Worm (Caenorhabditis elegans) whole organism, L2 larva: Measurements from ENCODE around the gene C14B1.2.

Experiments used
- C34F6.9 ChIP-seq: fragments of 150-350 bp; optimal IDR thresholded peaks from 2 replicates; lab custom pipeline; 2014; ENCODE audit warnings: missing biosample characterization, missing genetic modification characterization
- F13H6.1 ChIP-seq: sonication (generic microtip); optimal IDR thresholded peaks from 2 replicates; lab custom pipeline; 2016; ENCODE audit warnings: missing genetic modification characterization, missing compliant biosample characterization
- R02D3.7 ChIP-seq: fragments of 150-350 bp; optimal IDR thresholded peaks from 2 replicates; lab custom pipeline; 2014; ENCODE audit warnings: missing biosample characterization, missing genetic modification characterization
- Y55F3AM.14 ChIP-seq: fragments of 200-800 bp; sonication (Bioruptor generic); optimal IDR thresholded peaks from 2 replicates; lab custom pipeline; 2018; ENCODE audit warnings: mild to moderate bottlenecking, missing genetic modification characterization, missing compliant biosample characterization
- ZK546.5 ChIP-seq: sonication (generic microtip); optimal IDR thresholded peaks from 2 replicates; lab custom pipeline; 2017; ENCODE audit warnings: missing biosample characterization, missing genetic modification characterization
- aly-2 ChIP-seq: fragments of 150-350 bp; optimal IDR thresholded peaks from 2 replicates; lab custom pipeline; 2014; ENCODE audit warnings: missing biosample characterization, missing genetic modification characterization
- ama-1 ChIP-seq: fragments of 150-350 bp; optimal IDR thresholded peaks from 2 replicates; lab custom pipeline; 2018; ENCODE audit warnings: inconsistent platforms
- blmp-1 ChIP-seq: sonication (generic microtip); optimal IDR thresholded peaks from 2 replicates; lab custom pipeline; 2017; ENCODE audit warnings: missing genetic modification characterization, mild to moderate bottlenecking, missing compliant biosample characterization, antibody characterized with exemption, moderate library complexity; ENCODE audit not compliant: insufficient read depth
- ceh-82 ChIP-seq: fragments of 150-350 bp; optimal IDR thresholded peaks from 2 replicates; lab custom pipeline; 2014; ENCODE audit warnings: missing biosample characterization, missing genetic modification characterization
- dmd-4 ChIP-seq: sonication (generic microtip); optimal IDR thresholded peaks from 2 replicates; lab custom pipeline; 2017; ENCODE audit warnings: missing biosample characterization, missing genetic modification characterization
- egl-27 ChIP-seq: sonication (generic microtip); optimal IDR thresholded peaks from 3 replicates; lab custom pipeline; 2017; ENCODE audit warnings: missing biosample characterization, missing genetic modification reagents, missing genetic modification characterization
- elt-1 ChIP-seq: fragments of 150-350 bp; optimal IDR thresholded peaks from 2 replicates; lab custom pipeline; 2014; ENCODE audit warnings: missing biosample characterization, missing genetic modification characterization
- elt-3 ChIP-seq: sonication (generic microtip); optimal IDR thresholded peaks from 2 replicates; lab custom pipeline; 2017; ENCODE audit warnings: missing biosample characterization, missing genetic modification characterization
- gmeb-1 ChIP-seq: fragments of 150-350 bp; optimal IDR thresholded peaks from 2 replicates; lab custom pipeline; 2014; ENCODE audit warnings: missing biosample characterization, missing genetic modification characterization
- lin-39 ChIP-seq: fragments of 150-350 bp; optimal IDR thresholded peaks from 2 replicates; lab custom pipeline; 2014; ENCODE audit warnings: missing biosample characterization, missing genetic modification reagents, missing genetic modification characterization
- lsy-2 ChIP-seq, 2 experiments: fragments of 150-350 bp in 1 of 2; sonication (generic microtip) in 1 of 2; optimal IDR thresholded peaks; 2 replicates each; lab custom pipeline; 2014 to 2017; ENCODE audit warnings: missing biosample characterization in 2 of 2, missing genetic modification characterization in 2 of 2
- mab-5 ChIP-seq: fragments of 150-350 bp; optimal IDR thresholded peaks from 2 replicates; lab custom pipeline; 2014; ENCODE audit warnings: missing biosample characterization, missing genetic modification characterization
- mbf-1 ChIP-seq: sonication (generic microtip); optimal IDR thresholded peaks from 2 replicates; lab custom pipeline; 2017; ENCODE audit warnings: missing biosample characterization, missing genetic modification characterization
- nhr-10 ChIP-seq: sonication (generic microtip); optimal IDR thresholded peaks from 2 replicates; lab custom pipeline; 2017; ENCODE audit warnings: missing biosample characterization, missing genetic modification characterization
- nhr-12 ChIP-seq: fragments of 150-350 bp; optimal IDR thresholded peaks from 2 replicates; lab custom pipeline; 2014; ENCODE audit warnings: missing biosample characterization, missing genetic modification characterization
- nhr-21 ChIP-seq: fragments of 150-350 bp; optimal IDR thresholded peaks from 2 replicates; lab custom pipeline; 2014; ENCODE audit warnings: missing biosample characterization, missing genetic modification characterization
- nhr-237 ChIP-seq: fragments of 150-350 bp; optimal IDR thresholded peaks from 2 replicates; lab custom pipeline; 2014; ENCODE audit warnings: missing biosample characterization, missing genetic modification characterization
- nhr-25 ChIP-seq: fragments of 150-350 bp; sonication (generic microtip); optimal IDR thresholded peaks from 3 replicates; lab custom pipeline; 2014; ENCODE audit warnings: missing biosample characterization, missing genetic modification characterization
- nhr-77 ChIP-seq: fragments of 150-350 bp; optimal IDR thresholded peaks from 2 replicates; lab custom pipeline; 2014; ENCODE audit warnings: missing biosample characterization, missing genetic modification characterization
- peb-1 ChIP-seq: fragments of 150-350 bp; optimal IDR thresholded peaks from 2 replicates; lab custom pipeline; 2014; ENCODE audit warnings: missing biosample characterization, missing genetic modification characterization
- sem-4 ChIP-seq: fragments of 150-350 bp; optimal IDR thresholded peaks from 2 replicates; lab custom pipeline; 2014; ENCODE audit warnings: missing biosample characterization, missing genetic modification reagents, missing genetic modification characterization
- skn-1 ChIP-seq: sonication (generic microtip); optimal IDR thresholded peaks from 2 replicates; lab custom pipeline; 2017; ENCODE audit warnings: missing biosample characterization, missing genetic modification characterization
- sma-3 ChIP-seq: sonication (generic microtip); optimal IDR thresholded peaks from 2 replicates; lab custom pipeline; 2016; ENCODE audit warnings: missing genetic modification reagents, missing genetic modification characterization, missing compliant biosample characterization
- unc-39 ChIP-seq: fragments of 150-350 bp; optimal IDR thresholded peaks from 2 replicates; lab custom pipeline; 2014; ENCODE audit warnings: missing biosample characterization, missing genetic modification characterization
- unc-55 ChIP-seq: fragments of 150-350 bp; sonication (generic microtip); optimal IDR thresholded peaks from 3 replicates; lab custom pipeline; 2014; ENCODE audit warnings: missing biosample characterization, missing genetic modification reagents, missing genetic modification characterization
- unc-62 ChIP-seq: fragments of 150-350 bp; optimal IDR thresholded peaks from 2 replicates; lab custom pipeline; 2014; ENCODE audit warnings: missing biosample characterization, missing genetic modification reagents, missing genetic modification characterization
- zag-1 ChIP-seq: fragments of 150-350 bp; optimal IDR thresholded peaks from 2 replicates; lab custom pipeline; 2014; ENCODE audit warnings: missing biosample characterization, missing genetic modification characterization
- ztf-1 ChIP-seq: fragments of 200-800 bp; sonication (Bioruptor generic); conservative IDR thresholded peaks from 2 replicates; pipeline ENCODE4 v1.3.6; 2022; ENCODE audit warnings: missing genetic modification characterization, missing compliant biosample characterization
- ztf-4 ChIP-seq: fragments of 150-350 bp; optimal IDR thresholded peaks from 2 replicates; lab custom pipeline; 2014; ENCODE audit warnings: missing biosample characterization, missing genetic modification characterization

C14B1.2 gene

ce11 chrIII:3706586-3706985 lies 4.5 kb downstream of the C14B1.2 start, which contains the start of gene dph-1:
dph-1 (plus strand) TSS chrIII:3706886.
- no peak for TF ChIP-seq sem-4 (tag; lab: Kevin White, UChicago)
- no peak for TF ChIP-seq nhr-12
- TF ChIP-seq ama-1 (lab: Kevin White, UChicago), result no peak
- no peak for TF ChIP-seq unc-55 (GFP tag; lab: Kevin White, UChicago)
- TF ChIP-seq mbf-1 (tag; lab: Kevin White, UChicago), result no peak
- TF ChIP-seq zag-1 (tag; lab: Kevin White, UChicago), result no peak
- TF ChIP-seq nhr-237 (tag; lab: Kevin White, UChicago), result no peak
- no peak for TF ChIP-seq lsy-2 (tag; optimal IDR thresholded peaks at IDR 0.05; lab: Kevin White, UChicago)
- TF ChIP-seq F13H6.1 (tag; lab: Kevin White, UChicago), result no peak
- no peak for TF ChIP-seq dmd-4
- no peak for TF ChIP-seq aly-2
- TF ChIP-seq elt-3 (tag; lab: Kevin White, UChicago), result no peak
- TF ChIP-seq C34F6.9 (tag; lab: Kevin White, UChicago), result no peak
- TF ChIP-seq, all 48 proteins: peak for 0

ce11 chrIII:3709030-3709429 lies 7.0 kb downstream of the C14B1.2 start, which contains the start of gene alkb-8:
alkb-8 (plus strand) TSS chrIII:3709330.
- TF ChIP-seq peb-1 (tag; lab: Kevin White, UChicago), result no peak
- TF ChIP-seq skn-1 (tag; lab: Kevin White, UChicago), result no peak
- TF ChIP-seq lsy-2 (tag; optimal IDR thresholded peaks at IDR 0.05; lab: Kevin White, UChicago), result no peak
- no peak for TF ChIP-seq nhr-77 (tag; lab: Kevin White, UChicago)

- TF ChIP-seq nhr-25 (tag; lab: Kevin White, UChicago) (no peak), unc-55 (GFP tag; lab: Kevin White, UChicago) (no peak), egl-27 (no peak), aly-2 (no peak), Y55F3AM.14 (no peak), blmp-1 (tag; lab: Kevin White, UChicago) (no peak), ztf-4 (tag; lab: Kevin White, UChicago) (no peak), dmd-4 (no peak), mbf-1 (tag; lab: Kevin White, UChicago) (no peak), ztf-1 (GFP tag; lab: Robert Waterston, UW) (no peak), nhr-10 (no peak), ZK546.5 (tag; lab: Kevin White, UChicago) (no peak), gmeb-1 (tag; lab: Kevin White, UChicago) (no peak), F13H6.1 (tag; lab: Kevin White, UChicago) (no peak), sma-3 (no peak), nhr-77 (tag; lab: Kevin White, UChicago) (no peak), ceh-82 (no peak), nhr-237 (tag; lab: Kevin White, UChicago) (no peak), elt-1 (tag; lab: Kevin White, UChicago) (no peak), C34F6.9 (tag; lab: Kevin White, UChicago) (no peak)
These were observed 11.1 kb downstream of the C14B1.2 start, which contains the start of gene nrde-1 for ce11 chrIII:3713163-3713562. nrde-1 (plus strand) TSS chrIII:3713463.

ce11 chrIII:3716073-3716659 lies 14.1 kb downstream of the C14B1.2 start:
- no peak for TF ChIP-seq skn-1 (tag; lab: Kevin White, UChicago)
- TF ChIP-seq unc-55 (GFP tag; lab: Kevin White, UChicago), result no peak
- TF ChIP-seq unc-62 (GFP tag; lab: Kevin White, UChicago), result no peak
- no peak for TF ChIP-seq lin-39
- no peak for TF ChIP-seq elt-3 (tag; lab: Kevin White, UChicago)
- TF ChIP-seq C34F6.9 (tag; lab: Kevin White, UChicago), result no peak
- no peak for TF ChIP-seq unc-39 (tag; lab: Kevin White, UChicago)
- no peak for TF ChIP-seq nhr-21 (tag; lab: Kevin White, UChicago)
- no peak for TF ChIP-seq aly-2
- no peak for TF ChIP-seq zag-1 (tag; lab: Kevin White, UChicago)
- no peak for TF ChIP-seq R02D3.7 (tag; lab: Kevin White, UChicago)
- TF ChIP-seq nhr-77 (tag; lab: Kevin White, UChicago), result no peak
- no peak for TF ChIP-seq mab-5
- TF ChIP-seq peb-1 (tag; lab: Kevin White, UChicago), result no peak
- no peak for TF ChIP-seq blmp-1 (tag; lab: Kevin White, UChicago)
- TF ChIP-seq dmd-4, result no peak
